Worm (Caenorhabditis elegans) whole organism, L2 larva: Measurements from ENCODE around the gene sid-5.

Experiments used
- alr-1 ChIP-seq: fragments of 150-350 bp; optimal IDR thresholded peaks from 2 replicates; lab custom pipeline; 2014; ENCODE audit warnings: missing biosample characterization, missing genetic modification characterization
- aly-2 ChIP-seq: fragments of 150-350 bp; optimal IDR thresholded peaks from 2 replicates; lab custom pipeline; 2014; ENCODE audit warnings: missing biosample characterization, missing genetic modification characterization
- fos-1 ChIP-seq: fragments of 150-350 bp; optimal IDR thresholded peaks from 2 replicates; lab custom pipeline; 2014; ENCODE audit warnings: missing biosample characterization, missing genetic modification characterization
- gmeb-1 ChIP-seq: fragments of 150-350 bp; optimal IDR thresholded peaks from 2 replicates; lab custom pipeline; 2014; ENCODE audit warnings: missing biosample characterization, missing genetic modification characterization
- lin-11 ChIP-seq: fragments of 150-350 bp; sonication (generic microtip); optimal IDR thresholded peaks from 2 replicates; lab custom pipeline; 2014; ENCODE audit warnings: missing biosample characterization, missing genetic modification characterization, inconsistent platforms, mixed read lengths
- lin-13 ChIP-seq: fragments of 150-350 bp; optimal IDR thresholded peaks from 2 replicates; lab custom pipeline; 2014; ENCODE audit warnings: missing biosample characterization, missing genetic modification reagents, missing genetic modification characterization
- lin-39 ChIP-seq: fragments of 150-350 bp; optimal IDR thresholded peaks from 2 replicates; lab custom pipeline; 2014; ENCODE audit warnings: missing biosample characterization, missing genetic modification reagents, missing genetic modification characterization
- mbf-1 ChIP-seq: sonication (generic microtip); optimal IDR thresholded peaks from 2 replicates; lab custom pipeline; 2017; ENCODE audit warnings: missing biosample characterization, missing genetic modification characterization
- mdl-1 ChIP-seq, 2 experiments: fragments of 150-350 bp in 1 of 2; sonication (generic microtip) in 1 of 2; optimal IDR thresholded peaks; 2 replicates each; lab custom pipeline; 2017; ENCODE audit warnings: missing biosample characterization in 2 of 2, missing genetic modification characterization in 2 of 2
- nhr-77 ChIP-seq: fragments of 150-350 bp; optimal IDR thresholded peaks from 2 replicates; lab custom pipeline; 2014; ENCODE audit warnings: missing biosample characterization, missing genetic modification characterization
- skn-1 ChIP-seq: sonication (generic microtip); optimal IDR thresholded peaks from 2 replicates; lab custom pipeline; 2017; ENCODE audit warnings: missing biosample characterization, missing genetic modification characterization
- unc-39 ChIP-seq: fragments of 150-350 bp; optimal IDR thresholded peaks from 2 replicates; lab custom pipeline; 2014; ENCODE audit warnings: missing biosample characterization, missing genetic modification characterization
- zag-1 ChIP-seq: fragments of 150-350 bp; optimal IDR thresholded peaks from 2 replicates; lab custom pipeline; 2014; ENCODE audit warnings: missing biosample characterization, missing genetic modification characterization
- ztf-4 ChIP-seq: fragments of 150-350 bp; optimal IDR thresholded peaks from 2 replicates; lab custom pipeline; 2014; ENCODE audit warnings: missing biosample characterization, missing genetic modification characterization

DNA sequence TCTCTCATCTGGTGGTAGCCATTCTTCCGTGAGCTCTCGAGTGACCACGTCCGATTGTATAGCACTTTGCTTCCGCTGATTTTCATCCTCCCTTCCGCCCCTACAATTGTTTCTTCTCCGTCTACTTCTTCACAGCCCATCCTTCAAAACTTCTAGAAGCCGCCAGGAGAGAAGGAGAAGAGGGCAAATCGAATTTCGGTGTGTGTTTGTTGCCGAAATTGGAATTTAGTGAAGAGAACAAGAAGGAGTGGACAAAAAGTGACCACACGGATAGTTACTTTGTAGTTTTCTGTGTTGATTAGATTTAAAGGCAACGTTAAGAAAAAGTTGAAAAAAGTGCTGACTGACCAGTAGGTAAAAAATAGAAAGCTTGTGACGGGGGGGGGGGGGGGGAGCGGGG is 11.4 kb upstream of the sid-5 start:
- TF ChIP-seq nhr-77 (no peak), aly-2 (tag; lab: Kevin White, UChicago) (no peak), lin-11 (no peak), lin-13 (GFP tag; lab: Kevin White, UChicago) (no peak), gmeb-1 (tag; lab: Kevin White, UChicago) (no peak), mdl-1 (tag; optimal IDR thresholded peaks at IDR 0.05; lab: Kevin White, UChicago) (no peak), unc-39 (tag; lab: Kevin White, UChicago) (no peak), alr-1 (tag; lab: Kevin White, UChicago) (no peak), zag-1 (tag; lab: Kevin White, UChicago) (no peak), lin-39 (tag; lab: Kevin White, UChicago) (no peak), mbf-1 (tag; lab: Kevin White, UChicago) (no peak), fos-1 (tag; lab: Kevin White, UChicago) (no peak), ztf-4 (tag; lab: Kevin White, UChicago) (no peak), skn-1 (tag; lab: Kevin White, UChicago) (no peak)
